Fruit fly (Drosophila melanogaster) whole organism, prepupa: ENCODE data around the gene CG33107.
A peak's percentile ranks its signal among the peaks of the same experiment; 100 is the strongest.

ENCODE experiments used
- Blimp-1 ChIP-seq: fragments of 200-800 bp; sonication (Bioruptor generic); optimal IDR thresholded peaks from 3 replicates; lab custom pipeline; 2017; ENCODE audit warnings: missing biosample characterization, missing genetic modification characterization, mild to moderate bottlenecking, moderate library complexity, missing genetic modification reagents
- CG10631 ChIP-seq: fragments of 200-800 bp; sonication (Bioruptor generic); optimal IDR thresholded peaks from 2 replicates; lab custom pipeline; 2016; ENCODE audit warnings: missing biosample characterization, missing genetic modification characterization
- CG11294 ChIP-seq: fragments of 200-800 bp; sonication (Bioruptor generic); IDR thresholded peaks from 2 replicates; pipeline ENCODE4 v1.3.6; 2022; ENCODE audit warnings: missing biosample characterization, missing genetic modification characterization
- CG11762 ChIP-seq: fragments of 200-800 bp; sonication (Bioruptor generic); optimal IDR thresholded peaks from 3 replicates; lab custom pipeline; 2016; ENCODE audit warnings: missing biosample characterization, missing genetic modification characterization; ENCODE audit not compliant: insufficient read depth
- CG11902 ChIP-seq: fragments of 200-800 bp; sonication (Bioruptor generic); optimal IDR thresholded peaks from 3 replicates; lab custom pipeline; 2016; ENCODE audit warnings: missing biosample characterization, missing genetic modification characterization
- CG15336 ChIP-seq: fragments of 200-800 bp; sonication (Bioruptor generic); IDR thresholded peaks from 2 replicates; pipeline ENCODE4 v1.3.6; 2022; ENCODE audit warnings: missing biosample characterization, missing genetic modification characterization
- CG1621 ChIP-seq: fragments of 200-800 bp; sonication (Bioruptor generic); optimal IDR thresholded peaks from 3 replicates; lab custom pipeline; 2018; ENCODE audit warnings: missing biosample characterization, mild to moderate bottlenecking, missing genetic modification characterization
- CG16779 ChIP-seq: fragments of 200-800 bp; sonication (Bioruptor generic); optimal IDR thresholded peaks from 3 replicates; lab custom pipeline; 2017; ENCODE audit warnings: missing biosample characterization, mild to moderate bottlenecking, missing genetic modification characterization
- CG3032 ChIP-seq: fragments of 200-800 bp; optimal IDR thresholded peaks from 2 replicates; lab custom pipeline; 2019; ENCODE audit warnings: missing biosample characterization, mild to moderate bottlenecking, missing genetic modification characterization, moderate library complexity
- CG31627 ChIP-seq: fragments of 200-800 bp; sonication (Bioruptor generic); optimal IDR thresholded peaks from 3 replicates; lab custom pipeline; 2016; ENCODE audit warnings: missing biosample characterization, missing genetic modification characterization
- CG32006 ChIP-seq: fragments of 200-800 bp; sonication (Bioruptor generic); optimal IDR thresholded peaks from 3 replicates; lab custom pipeline; 2017; ENCODE audit warnings: missing biosample characterization, mild to moderate bottlenecking, missing genetic modification characterization
- CG4318 ChIP-seq: fragments of 200-800 bp; sonication (Bioruptor generic); optimal IDR thresholded peaks from 3 replicates; lab custom pipeline; 2017; ENCODE audit warnings: missing biosample characterization, mild to moderate bottlenecking, missing genetic modification characterization
- CG6276 ChIP-seq: fragments of 200-800 bp; sonication (Bioruptor generic); optimal IDR thresholded peaks from 2 replicates; lab custom pipeline; 2017; ENCODE audit warnings: missing biosample characterization, mild to moderate bottlenecking, missing genetic modification characterization
- CG6808 ChIP-seq: fragments of 200-800 bp; sonication (Bioruptor generic); optimal IDR thresholded peaks from 3 replicates; lab custom pipeline; 2017; ENCODE audit warnings: missing biosample characterization, missing genetic modification characterization, mild to moderate bottlenecking, moderate library complexity, missing genetic modification reagents
- CG6854 ChIP-seq: fragments of 200-800 bp; sonication (Bioruptor generic); optimal IDR thresholded peaks from 2 replicates; lab custom pipeline; 2017; ENCODE audit warnings: missing biosample characterization, mild to moderate bottlenecking, missing genetic modification characterization
- CG7368 ChIP-seq: fragments of 200-800 bp; sonication (Bioruptor generic); optimal IDR thresholded peaks from 3 replicates; lab custom pipeline; 2016; ENCODE audit warnings: missing biosample characterization, missing genetic modification characterization
- CG9139 ChIP-seq: fragments of 200-800 bp; sonication (Bioruptor generic); optimal IDR thresholded peaks from 3 replicates; lab custom pipeline; 2017; ENCODE audit warnings: missing biosample characterization, mild to moderate bottlenecking, missing genetic modification characterization
- Ets21C ChIP-seq: fragments of 200-800 bp; sonication (Bioruptor generic); optimal IDR thresholded peaks from 3 replicates; lab custom pipeline; 2016; ENCODE audit warnings: missing biosample characterization, missing genetic modification characterization
- Ets96B ChIP-seq: fragments of 200-800 bp; optimal IDR thresholded peaks from 2 replicates; lab custom pipeline; 2019; ENCODE audit warnings: missing biosample characterization, mild to moderate bottlenecking, missing genetic modification characterization, moderate library complexity
- Gug ChIP-seq: fragments of 200-800 bp; sonication (Bioruptor generic); IDR thresholded peaks from 2 replicates; pipeline ENCODE4 v1.3.6; 2022; ENCODE audit warnings: missing biosample characterization, missing genetic modification characterization
- Hr38 ChIP-seq: sonication (Bioruptor generic); optimal IDR thresholded peaks from 2 replicates; lab custom pipeline; 2016; ENCODE audit warnings: missing biosample characterization, missing genetic modification characterization
- Hr39 ChIP-seq: fragments of 200-800 bp; sonication (Bioruptor generic); optimal IDR thresholded peaks from 2 replicates; lab custom pipeline; 2016; ENCODE audit warnings: missing biosample characterization, missing genetic modification characterization
- Hr4 ChIP-seq: fragments of 200-800 bp; sonication (Bioruptor generic); optimal IDR thresholded peaks from 3 replicates; lab custom pipeline; 2016; ENCODE audit warnings: missing biosample characterization, missing genetic modification characterization
- Lpt ChIP-seq: fragments of 200-800 bp; sonication (Bioruptor generic); optimal IDR thresholded peaks from 3 replicates; lab custom pipeline; 2016; ENCODE audit warnings: missing biosample characterization, missing genetic modification characterization
- Met ChIP-seq: fragments of 200-800 bp; sonication (Bioruptor generic); optimal IDR thresholded peaks from 3 replicates; lab custom pipeline; 2016; ENCODE audit warnings: missing biosample characterization, missing genetic modification characterization
- OdsH ChIP-seq: fragments of 200-800 bp; sonication (Bioruptor generic); optimal IDR thresholded peaks from 3 replicates; lab custom pipeline; 2016; ENCODE audit warnings: missing biosample characterization, missing genetic modification characterization
- Smox ChIP-seq: fragments of 200-800 bp; sonication (Bioruptor generic); optimal IDR thresholded peaks from 3 replicates; lab custom pipeline; 2016; ENCODE audit warnings: missing biosample characterization, missing genetic modification characterization
- Sox14 ChIP-seq: fragments of 200-800 bp; sonication (Bioruptor generic); optimal IDR thresholded peaks from 3 replicates; lab custom pipeline; 2016; ENCODE audit warnings: missing biosample characterization, missing genetic modification characterization
- Sox15 ChIP-seq: fragments of 200-800 bp; sonication (Bioruptor generic); optimal IDR thresholded peaks from 3 replicates; lab custom pipeline; 2016; ENCODE audit warnings: missing biosample characterization, missing genetic modification characterization
- achi ChIP-seq: fragments of 200-800 bp; sonication (Bioruptor generic); optimal IDR thresholded peaks from 3 replicates; lab custom pipeline; 2016; ENCODE audit warnings: missing biosample characterization, missing genetic modification characterization
- acj6 ChIP-seq: fragments of 200-800 bp; sonication (Bioruptor generic); optimal IDR thresholded peaks from 3 replicates; lab custom pipeline; 2016; ENCODE audit warnings: missing biosample characterization, missing genetic modification characterization
- cyc ChIP-seq: fragments of 200-800 bp; sonication (Bioruptor generic); optimal IDR thresholded peaks from 3 replicates; lab custom pipeline; 2016; ENCODE audit warnings: missing biosample characterization, missing genetic modification characterization
- dac ChIP-seq: fragments of 200-800 bp; sonication (Bioruptor generic); optimal IDR thresholded peaks from 2 replicates; lab custom pipeline; 2017; ENCODE audit warnings: missing biosample characterization, mild to moderate bottlenecking, missing genetic modification characterization
- dsx ChIP-seq: fragments of 200-800 bp; optimal IDR thresholded peaks from 3 replicates; lab custom pipeline; 2019; ENCODE audit warnings: missing biosample characterization, mild to moderate bottlenecking, missing genetic modification characterization, moderate library complexity; ENCODE audit not compliant: poor library complexity, severe bottlenecking
- eg ChIP-seq: fragments of 200-800 bp; sonication (Bioruptor generic); IDR thresholded peaks from 3 replicates; pipeline ENCODE4 v1.3.6; 2022; ENCODE audit warnings: missing biosample characterization, missing genetic modification characterization
- esn ChIP-seq: fragments of 200-800 bp; sonication (Bioruptor generic); optimal IDR thresholded peaks from 2 replicates; lab custom pipeline; 2016; ENCODE audit warnings: missing biosample characterization, mild to moderate bottlenecking, missing genetic modification characterization, moderate library complexity
- fd59A ChIP-seq: fragments of 200-800 bp; sonication (Bioruptor generic); optimal IDR thresholded peaks from 2 replicates; lab custom pipeline; 2017; ENCODE audit warnings: missing biosample characterization, mild to moderate bottlenecking, missing genetic modification characterization, missing genetic modification reagents
- fd85E ChIP-seq: fragments of 200-800 bp; sonication (Bioruptor generic); optimal IDR thresholded peaks from 3 replicates; lab custom pipeline; 2016; ENCODE audit warnings: missing biosample characterization, missing genetic modification characterization
- fkh ChIP-seq: fragments of 200-800 bp; sonication (Bioruptor generic); optimal IDR thresholded peaks from 3 replicates; lab custom pipeline; 2017; ENCODE audit warnings: missing biosample characterization, mild to moderate bottlenecking, missing genetic modification characterization, moderate library complexity
- net ChIP-seq: fragments of 200-800 bp; sonication (Bioruptor generic); optimal IDR thresholded peaks from 3 replicates; lab custom pipeline; 2016; ENCODE audit warnings: missing biosample characterization, missing genetic modification characterization
- pdm3 ChIP-seq: fragments of 200-800 bp; sonication (Bioruptor generic); optimal IDR thresholded peaks from 3 replicates; lab custom pipeline; 2016; ENCODE audit warnings: missing biosample characterization, missing genetic modification characterization
- salr ChIP-seq, 2 experiments: fragments of 200-800 bp; sonication (Bioruptor generic); optimal IDR thresholded peaks; 3 replicates each; lab custom pipeline; 2016 to 2018; ENCODE audit warnings: missing biosample characterization in 2 of 2, missing genetic modification characterization in 2 of 2, mild to moderate bottlenecking in 1 of 2
- spab ChIP-seq: fragments of 200-800 bp; sonication (Bioruptor generic); optimal IDR thresholded peaks from 2 replicates; lab custom pipeline; 2017; ENCODE audit warnings: missing biosample characterization, mild to moderate bottlenecking, missing genetic modification characterization, missing genetic modification reagents
- ss ChIP-seq, 2 experiments: fragments of 200-800 bp; sonication (Bioruptor generic); optimal IDR thresholded peaks; 2 replicates in 1 of 2; 3 replicates in 1 of 2; lab custom pipeline; 2017 to 2018; ENCODE audit warnings: mild to moderate bottlenecking in 2 of 2, missing biosample characterization in 2 of 2, missing genetic modification characterization in 2 of 2, moderate library complexity in 1 of 2
- svp ChIP-seq: fragments of 200-800 bp; sonication (Bioruptor generic); peaks from one replicate; lab custom pipeline; 2016; ENCODE audit warnings: missing biosample characterization, missing genetic modification characterization
- topi ChIP-seq: fragments of 200-800 bp; sonication (Bioruptor generic); optimal IDR thresholded peaks from 3 replicates; lab custom pipeline; 2016; ENCODE audit warnings: missing biosample characterization, missing genetic modification characterization
- vri ChIP-seq: fragments of 200-800 bp; sonication (Bioruptor generic); optimal IDR thresholded peaks from 3 replicates; lab custom pipeline; 2016; ENCODE audit warnings: missing biosample characterization, mild to moderate bottlenecking, missing genetic modification characterization

CG33107 gene

dm6 chr3R:22625514-22626333, 41.2 kb upstream of the CG33107 start (continued):
- TF ChIP-seq pdm3: peak; percentile 54
- peak; percentile 46 for TF ChIP-seq CG10631 (GFP tag; lab: Kevin White, UChicago)
- no peak for TF ChIP-seq CG11762 (GFP tag; lab: Kevin White, UChicago)
- TF ChIP-seq CG15336 (GFP tag; lab: Robert Waterston, UW): peak; percentile 41
- no peak for TF ChIP-seq CG16779 (tag; lab: Kevin White, UChicago)
- TF ChIP-seq eg (GFP tag; lab: Robert Waterston, UW): no peak
- peak; percentile 57 for TF ChIP-seq CG31627 (GFP tag; lab: Kevin White, UChicago)
- TF ChIP-seq Sox14 (GFP tag; lab: Kevin White, UChicago): no peak
- peak; percentile 68 for TF ChIP-seq svp (GFP tag; lab: Kevin White, UChicago)
- peak; percentile 49 for TF ChIP-seq acj6 (GFP tag; lab: Kevin White, UChicago)
- TF ChIP-seq, all 60 proteins: peak for 38

- TF ChIP-seq dsx (peak; percentile 90), OdsH (GFP tag; lab: Kevin White, UChicago) (peak; percentile 89), dac (GFP tag; lab: Kevin White, UChicago) (peak; percentile 78), CG11294 (GFP tag; lab: Robert Waterston, UW) (peak; percentile 85), CG6808 (GFP tag; lab: Kevin White, UChicago) (peak; percentile 86), CG4318 (GFP tag; lab: Kevin White, UChicago) (no peak), svp (GFP tag; lab: Kevin White, UChicago) (peak; percentile 93), Gug (peak; percentile 90), CG11902 (GFP tag; lab: Kevin White, UChicago) (peak; percentile 76), esn (GFP tag; lab: Kevin White, UChicago) (peak; percentile 84), CG3032 (tag; lab: Kevin White, UChicago) (peak; percentile 86), CG7368 (GFP tag; lab: Kevin White, UChicago) (peak; percentile 87), CG6276 (no peak), net (GFP tag; lab: Kevin White, UChicago) (peak; percentile 87), CG31627 (GFP tag; lab: Kevin White, UChicago) (peak; percentile 77), Smox (GFP tag; lab: Kevin White, UChicago) (no peak), topi (GFP tag; lab: Kevin White, UChicago) (peak; percentile 81), CG9139 (GFP tag; lab: Kevin White, UChicago) (peak; percentile 72), vri (no peak), achi (peak; percentile 87), CG32006 (GFP tag; lab: Kevin White, UChicago) (peak; percentile 93), CG6854 (GFP tag; lab: Kevin White, UChicago) (no peak), CG1621 (peak; percentile 84), Ets96B (tag; lab: Kevin White, UChicago) (peak; percentile 90), eg (GFP tag; lab: Robert Waterston, UW) (peak; percentile 95), Sox14 (GFP tag; lab: Kevin White, UChicago) (peak; percentile 84), Lpt (peak; percentile 90), Hr4 (peak; percentile 95), fd85E (GFP tag; lab: Kevin White, UChicago) (peak; percentile 60), salr (GFP tag; optimal IDR thresholded peaks at IDR 0.05; lab: Kevin White, UChicago) (peak in 1 of 2 experiments; percentile 68), fd59A (GFP tag; lab: Kevin White, UChicago) (peak; percentile 78), ss (GFP tag; optimal IDR thresholded peaks at IDR 0.05; lab: Kevin White, UChicago) (peak; percentile 81 to 89), Hr38 (GFP tag; lab: Kevin White, UChicago) (peak; percentile 44), Ets21C (GFP tag; lab: Kevin White, UChicago) (no peak), spab (peak; percentile 88), Blimp-1 (no peak), cyc (GFP tag; lab: Kevin White, UChicago) (peak; percentile 81), fkh (no peak), Hr39 (GFP tag; lab: Kevin White, UChicago) (peak; percentile 11), Sox15 (peak; percentile 78), Met (GFP tag; lab: Kevin White, UChicago) (no peak)
Observed at dm6 chr3R:22624737-22625136, 40.2 kb upstream of the CG33107 start.
